Worm (Caenorhabditis elegans): ENCODE results near the gene C32D5.14.

C32D5.14 gene

ce11 chrII:6322979-6323378 lies 12.3 kb upstream of the C32D5.14 start, which contains the start of gene C32D5.4:
C32D5.4 (minus strand) TSS chrII:6323079.
- TF ChIP-seq nhr-76 (tag; optimal IDR thresholded peaks at IDR 0.05) (no peak), zip-8 (tag; optimal IDR thresholded peaks at IDR 0.05) (no peak)

ce11 chrII:6324086-6324485 lies 11.2 kb upstream of the C32D5.14 start, which contains the start of gene sma-6:
sma-6 (plus strand) TSS chrII:6324484.
- no peak for TF ChIP-seq unc-120 (tag; optimal IDR thresholded peaks at IDR 0.05; ENCODE audit: poor library complexity, severe bottlenecking)
- TF ChIP-seq tbx-8 (GFP tag; optimal IDR thresholded peaks at IDR 0.05): no peak
- TF ChIP-seq unc-39 (tag; optimal IDR thresholded peaks at IDR 0.05): no peak
- no peak for TF ChIP-seq sem-2 (GFP tag; optimal IDR thresholded peaks at IDR 0.05)

- no peak for TF ChIP-seq elt-1 (tag; optimal IDR thresholded peaks at IDR 0.05; ENCODE audit: borderline replicate concordance, insufficient read depth)
- TF ChIP-seq unc-120 (tag; optimal IDR thresholded peaks at IDR 0.05; ENCODE audit: poor library complexity, severe bottlenecking): no peak
- TF ChIP-seq mab-5 (tag; optimal IDR thresholded peaks at IDR 0.05): no peak
- no peak for TF ChIP-seq ztf-11 (tag; optimal IDR thresholded peaks at IDR 0.05)
- TF ChIP-seq sptf-1 (tag; optimal IDR thresholded peaks at IDR 0.05): no peak
- TF ChIP-seq elt-3 (tag; optimal IDR thresholded peaks at IDR 0.05): no peak
- no peak for TF ChIP-seq hlh-1 (tag; optimal IDR thresholded peaks at IDR 0.05)
- TF ChIP-seq lin-32 (GFP tag; optimal IDR thresholded peaks at IDR 0.05): no peak
- TF ChIP-seq lin-13 (tag; optimal IDR thresholded peaks at IDR 0.05): no peak
- no peak for TF ChIP-seq unc-39 (tag; optimal IDR thresholded peaks at IDR 0.05)
Measured at ce11 chrII:6327317-6327716, 8.0 kb upstream of the C32D5.14 start.

DNA sequence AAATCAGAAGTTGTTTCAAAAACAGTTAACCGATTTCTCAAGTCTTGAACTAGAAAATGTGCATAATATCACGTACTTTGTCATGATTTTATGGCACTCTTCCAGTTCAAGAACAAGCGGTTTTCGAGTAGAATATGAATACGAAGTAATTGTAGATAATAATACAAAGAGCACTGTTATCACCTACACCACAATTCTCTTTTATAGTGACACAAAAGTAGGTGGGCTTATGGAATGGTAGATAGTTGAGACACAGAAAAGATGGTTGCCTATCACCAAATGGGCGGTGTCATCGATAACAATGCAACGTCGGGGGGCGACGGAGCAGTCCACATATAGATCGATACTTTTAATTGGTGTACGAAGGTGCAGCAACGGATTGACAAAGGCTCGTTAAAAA lies 6.6 kb upstream of the C32D5.14 start:
- TF ChIP-seq mep-1 (tag; optimal IDR thresholded peaks at IDR 0.05) (no peak), drap-1 (GFP tag; optimal IDR thresholded peaks at IDR 0.05) (no peak), sem-2 (GFP tag; optimal IDR thresholded peaks at IDR 0.05) (no peak), unc-62 (GFP tag; optimal IDR thresholded peaks at IDR 0.05) (no peak)

DNA sequence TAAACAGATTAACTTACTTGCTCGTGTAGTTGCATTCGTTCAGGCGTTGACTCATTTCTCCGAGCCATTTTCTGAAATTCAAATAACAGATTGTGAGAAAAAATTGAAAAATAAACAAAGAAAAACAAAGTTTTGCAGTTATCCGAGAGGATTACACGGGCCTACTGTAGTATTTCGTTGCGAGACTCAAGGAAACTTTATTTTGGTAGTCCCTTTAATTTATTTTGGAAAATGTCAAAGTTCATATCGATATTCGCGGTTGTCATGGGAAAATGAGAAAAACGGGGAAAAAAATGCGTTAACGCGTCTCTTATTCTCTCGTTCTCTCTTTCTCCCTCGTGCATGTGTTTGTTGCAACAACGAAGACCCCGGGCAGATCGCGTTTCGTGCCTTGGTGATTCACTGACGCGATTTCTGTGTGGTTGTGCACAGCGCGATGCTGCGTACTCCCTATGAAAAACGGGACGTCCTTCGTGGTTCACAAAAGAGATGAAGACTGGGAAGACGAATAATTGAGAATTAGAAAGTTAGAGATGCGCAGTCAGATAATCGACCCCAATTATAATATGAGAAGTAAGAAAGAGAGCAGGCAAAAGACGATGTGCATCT lies 4.0 kb upstream of the C32D5.14 start, which contains the start of gene set-4:
Gene set-4 (minus strand): TSS at position 120 of the 609 bp plus-strand sequence.
- no peak for TF ChIP-seq nhr-2 (tag; optimal IDR thresholded peaks at IDR 0.05)
- TF ChIP-seq mep-1 (tag; optimal IDR thresholded peaks at IDR 0.05): peak; percentile 87
- TF ChIP-seq ham-2 (GFP tag; optimal IDR thresholded peaks at IDR 0.05): no peak
- TF ChIP-seq nhr-237 (tag; optimal IDR thresholded peaks at IDR 0.05): peak; percentile 71
- no peak for TF ChIP-seq blmp-1 (tag; optimal IDR thresholded peaks at IDR 0.05)
- peak; percentile 76 for TF ChIP-seq lsy-2 (tag; optimal IDR thresholded peaks at IDR 0.05)
- TF ChIP-seq unc-120 (tag; optimal IDR thresholded peaks at IDR 0.05; ENCODE audit: poor library complexity, severe bottlenecking): peak; percentile 31
- peak; percentile 10 for TF ChIP-seq bed-3 (GFP tag; optimal IDR thresholded peaks at IDR 0.05)
- peak; percentile 87 for TF ChIP-seq lin-13 (tag; optimal IDR thresholded peaks at IDR 0.05)
- peak; percentile 8 for TF ChIP-seq elt-1 (tag; optimal IDR thresholded peaks at IDR 0.05; ENCODE audit: borderline replicate concordance, insufficient read depth)
- peak; percentile 73 for TF ChIP-seq unc-62 (GFP tag; optimal IDR thresholded peaks at IDR 0.05)
- no peak for TF ChIP-seq flh-1 (GFP tag; optimal IDR thresholded peaks at IDR 0.05)
- no peak for TF ChIP-seq mab-5 (tag; optimal IDR thresholded peaks at IDR 0.05)
- TF ChIP-seq zip-8 (tag; optimal IDR thresholded peaks at IDR 0.05): no peak
- TF ChIP-seq ceh-43 (GFP tag; optimal IDR thresholded peaks at IDR 0.05): peak; percentile 66
- peak; percentile 67 for TF ChIP-seq mls-2 (tag; optimal IDR thresholded peaks at IDR 0.05)
- TF ChIP-seq ztf-11 (tag; optimal IDR thresholded peaks at IDR 0.05): peak; percentile 55
- no peak for TF ChIP-seq tbx-8 (GFP tag; optimal IDR thresholded peaks at IDR 0.05)
- TF ChIP-seq drap-1 (GFP tag; optimal IDR thresholded peaks at IDR 0.05): peak; percentile 71
- TF ChIP-seq pha-4 (tag; optimal IDR thresholded peaks at IDR 0.05): peak; percentile 64
- peak; percentile 49 for TF ChIP-seq M03D4.4 (tag; optimal IDR thresholded peaks at IDR 0.05)
- no peak for TF ChIP-seq ceh-83 (GFP tag; optimal IDR thresholded peaks at IDR 0.05)
- peak; percentile 82 for TF ChIP-seq sptf-1 (tag; optimal IDR thresholded peaks at IDR 0.05)
- no peak for TF ChIP-seq nhr-12 (tag; optimal IDR thresholded peaks at IDR 0.05)
- TF ChIP-seq lin-32 (GFP tag; optimal IDR thresholded peaks at IDR 0.05): no peak
- no peak for TF ChIP-seq sem-2 (GFP tag; optimal IDR thresholded peaks at IDR 0.05)
- TF ChIP-seq hlh-1 (tag; optimal IDR thresholded peaks at IDR 0.05): peak; percentile 76
- TF ChIP-seq snpc-4 (tag; optimal IDR thresholded peaks at IDR 0.05): no peak
- TF ChIP-seq nhr-76 (tag; optimal IDR thresholded peaks at IDR 0.05): no peak
- peak; percentile 46 for TF ChIP-seq ceh-39 (tag; optimal IDR thresholded peaks at IDR 0.05)
- TF ChIP-seq elt-3 (tag; optimal IDR thresholded peaks at IDR 0.05): no peak
- peak; percentile 12 for TF ChIP-seq unc-39 (tag; optimal IDR thresholded peaks at IDR 0.05)
- no peak for TF ChIP-seq nhr-28 (tag; optimal IDR thresholded peaks at IDR 0.05)
- peak; percentile 75 for TF ChIP-seq ces-1 (GFP tag; optimal IDR thresholded peaks at IDR 0.05)
- peak; percentile 55 for TF ChIP-seq cnd-1 (tag; optimal IDR thresholded peaks at IDR 0.05)

Data from whole organism, mixed stage, embryonic.